Worm (Caenorhabditis elegans) whole organism, L2 larva: ENCODE measurements around the gene raga-1.

ENCODE experiments used
- ZK546.5 ChIP-seq: sonication (generic microtip); optimal IDR thresholded peaks from 2 replicates; lab custom pipeline; 2017; ENCODE audit warnings: missing biosample characterization, missing genetic modification characterization
- aly-2 ChIP-seq: fragments of 150-350 bp; optimal IDR thresholded peaks from 2 replicates; lab custom pipeline; 2014; ENCODE audit warnings: missing biosample characterization, missing genetic modification characterization
- blmp-1 ChIP-seq: sonication (generic microtip); optimal IDR thresholded peaks from 2 replicates; lab custom pipeline; 2017; ENCODE audit warnings: missing genetic modification characterization, mild to moderate bottlenecking, missing compliant biosample characterization, antibody characterized with exemption, moderate library complexity; ENCODE audit not compliant: insufficient read depth
- ceh-82 ChIP-seq: fragments of 150-350 bp; optimal IDR thresholded peaks from 2 replicates; lab custom pipeline; 2014; ENCODE audit warnings: missing biosample characterization, missing genetic modification characterization
- elt-3 ChIP-seq: sonication (generic microtip); optimal IDR thresholded peaks from 2 replicates; lab custom pipeline; 2017; ENCODE audit warnings: missing biosample characterization, missing genetic modification characterization
- fos-1 ChIP-seq: fragments of 150-350 bp; optimal IDR thresholded peaks from 2 replicates; lab custom pipeline; 2014; ENCODE audit warnings: missing biosample characterization, missing genetic modification characterization
- lin-39 ChIP-seq: fragments of 150-350 bp; optimal IDR thresholded peaks from 2 replicates; lab custom pipeline; 2014; ENCODE audit warnings: missing biosample characterization, missing genetic modification reagents, missing genetic modification characterization
- lsy-2 ChIP-seq, 2 experiments: fragments of 150-350 bp in 1 of 2; sonication (generic microtip) in 1 of 2; optimal IDR thresholded peaks; 2 replicates each; lab custom pipeline; 2014 to 2017; ENCODE audit warnings: missing biosample characterization in 2 of 2, missing genetic modification characterization in 2 of 2
- mdl-1 ChIP-seq, 2 experiments: fragments of 150-350 bp in 1 of 2; sonication (generic microtip) in 1 of 2; optimal IDR thresholded peaks; 2 replicates each; lab custom pipeline; 2017; ENCODE audit warnings: missing biosample characterization in 2 of 2, missing genetic modification characterization in 2 of 2
- nhr-237 ChIP-seq: fragments of 150-350 bp; optimal IDR thresholded peaks from 2 replicates; lab custom pipeline; 2014; ENCODE audit warnings: missing biosample characterization, missing genetic modification characterization
- zag-1 ChIP-seq: fragments of 150-350 bp; optimal IDR thresholded peaks from 2 replicates; lab custom pipeline; 2014; ENCODE audit warnings: missing biosample characterization, missing genetic modification characterization

- TF ChIP-seq blmp-1 (tag; lab: Kevin White, UChicago): no peak
- peak; percentile 59 for TF ChIP-seq fos-1 (tag; lab: Kevin White, UChicago)
- no peak for TF ChIP-seq elt-3
- TF ChIP-seq lsy-2 (tag; optimal IDR thresholded peaks at IDR 0.05; lab: Kevin White, UChicago): peak; percentile 88 to 94
- TF ChIP-seq nhr-237 (tag; lab: Kevin White, UChicago): peak; percentile 55
- peak; percentile 5 for TF ChIP-seq zag-1 (tag; lab: Kevin White, UChicago)
- TF ChIP-seq aly-2 (tag; lab: Kevin White, UChicago): no peak
- TF ChIP-seq lin-39 (tag; lab: Kevin White, UChicago): no peak
- TF ChIP-seq ZK546.5: peak; percentile 10
- peak in 1 of 2 experiments; percentile 7 for TF ChIP-seq mdl-1 (tag; optimal IDR thresholded peaks at IDR 0.05; lab: Kevin White, UChicago)
- peak; percentile 13 for TF ChIP-seq ceh-82 (tag; lab: Kevin White, UChicago)
Measured at ce11 chrII:11345570-11346029, 44.4 kb downstream of the raga-1 start, which contains the start of gene nduf-11.
